Worm (Caenorhabditis elegans): ENCODE data around the gene F14F9.6.

F14F9.6 gene

DNA sequence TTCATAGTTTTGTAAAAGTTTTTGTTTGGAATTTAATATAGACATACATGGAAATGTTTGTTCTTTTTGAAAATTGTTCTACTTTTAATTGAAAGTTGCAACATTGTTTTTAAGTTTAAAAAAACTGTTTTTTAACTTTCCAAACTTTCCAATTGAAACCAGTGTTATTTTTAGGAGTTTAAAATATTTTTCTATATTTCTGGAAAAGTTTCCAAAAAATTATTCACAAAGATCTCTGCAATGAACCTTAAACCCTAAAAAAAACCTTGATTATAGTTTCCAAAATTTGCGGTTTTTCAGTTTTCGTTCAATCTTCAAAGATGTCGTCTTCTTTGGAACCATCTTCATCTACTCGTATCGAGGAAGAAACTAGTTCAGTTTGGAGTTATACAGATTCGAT is 13.9 kb downstream of the F14F9.6 start, which contains the start of gene F14F9.4:
TSS of gene F14F9.4 (plus strand) at position 301 of the 400 bp plus-strand sequence.
- TF ChIP-seq nhr-11 (tag; optimal IDR thresholded peaks at IDR 0.05) (no peak), zag-1 (tag; optimal IDR thresholded peaks at IDR 0.05) (no peak), skn-1 (tag; optimal IDR thresholded peaks at IDR 0.05) (no peak), lin-38 (GFP tag; IDR thresholded peaks at IDR 0.05) (no peak), snpc-1.2 (GFP tag; IDR thresholded peaks at IDR 0.05) (no peak), spr-1 (tag; optimal IDR thresholded peaks at IDR 0.05) (no peak), hmg-1.1 (GFP tag; IDR thresholded peaks at IDR 0.05) (no peak), F49E8.2 (tag; optimal IDR thresholded peaks at IDR 0.05; ENCODE audit: borderline replicate concordance) (no peak), mdt-29 (GFP tag; IDR thresholded peaks at IDR 0.05) (no peak), daf-16 (GFP tag; optimal IDR thresholded peaks at IDR 0.05) (no peak), daf-16 (tag; optimal IDR thresholded peaks at IDR 0.05) (no peak), ceh-62 (tag; optimal IDR thresholded peaks at IDR 0.05) (no peak), F26F4.8 (GFP tag; conservative IDR thresholded peaks at IDR 0.05) (no peak), lim-7 (GFP tag; IDR thresholded peaks at IDR 0.05) (no peak), mep-1 (tag; optimal IDR thresholded peaks at IDR 0.05) (no peak), Y105C5A.15 (GFP tag; IDR thresholded peaks at IDR 0.05) (no peak), nhr-41 (GFP tag; IDR thresholded peaks at IDR 0.05) (no peak)

DNA sequence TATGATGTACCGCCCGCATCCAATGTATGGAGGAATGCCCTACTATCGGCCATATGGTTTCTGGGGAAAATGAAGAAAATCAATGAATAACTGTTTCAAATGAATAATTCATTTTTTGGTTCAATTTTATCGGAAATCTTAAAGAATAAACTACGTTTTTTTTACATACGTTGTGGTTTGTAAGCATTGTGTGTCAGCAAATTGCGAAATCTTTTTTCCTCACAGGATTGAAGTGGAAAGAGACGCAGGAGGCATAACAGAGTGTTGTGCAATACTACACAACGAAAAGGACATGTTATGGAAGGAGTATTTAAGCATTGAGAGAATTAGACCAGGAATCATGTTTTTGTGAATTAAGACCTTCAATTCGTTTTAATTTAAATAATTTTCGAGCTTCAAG is 14.9 kb downstream of the F14F9.6 start:
- TF ChIP-seq hlh-30 (tag; optimal IDR thresholded peaks at IDR 0.05; ENCODE audit: insufficient read depth) (peak; percentile 40), php-3 (GFP tag; IDR thresholded peaks at IDR 0.05) (no peak), ceh-44 (GFP tag; IDR thresholded peaks at IDR 0.05) (no peak), spr-3 (GFP tag; optimal IDR thresholded peaks at IDR 0.05) (no peak), nhr-28 (tag; optimal IDR thresholded peaks at IDR 0.05) (peak; percentile 83), attf-4 (tag; optimal IDR thresholded peaks at IDR 0.05) (no peak), duxl-1 (tag; optimal IDR thresholded peaks at IDR 0.05; ENCODE audit: poor library complexity) (no peak), lin-15B (tag; optimal IDR thresholded peaks at IDR 0.05) (no peak), pqm-1 (tag; optimal IDR thresholded peaks at IDR 0.05) (no peak), zip-2 (tag; optimal IDR thresholded peaks at IDR 0.05) (peak; percentile 99), ztf-11 (tag; optimal IDR thresholded peaks at IDR 0.05) (no peak), aly-2 (tag; optimal IDR thresholded peaks at IDR 0.05) (no peak), Y105C5A.15 (GFP tag; IDR thresholded peaks at IDR 0.05) (no peak), ces-1 (GFP tag; optimal IDR thresholded peaks at IDR 0.05) (no peak), daf-8 (GFP tag; IDR thresholded peaks at IDR 0.05) (no peak), lim-7 (GFP tag; IDR thresholded peaks at IDR 0.05) (no peak), gei-8 (GFP tag; optimal IDR thresholded peaks at IDR 0.05) (no peak), zip-11 (GFP tag; IDR thresholded peaks at IDR 0.05) (no peak), dpl-1 (GFP tag; optimal IDR thresholded peaks at IDR 0.05) (peak; percentile 20), aha-1 (tag) (peak; percentile 70), unc-62 (GFP tag; optimal IDR thresholded peaks at IDR 0.05 in 1 of 2) (peak in 1 of 2 experiments; percentile 85), unc-62 (tag; optimal IDR thresholded peaks at IDR 0.05) (no peak), F26F4.8 (GFP tag; conservative IDR thresholded peaks at IDR 0.05) (no peak), F49E8.2 (tag; optimal IDR thresholded peaks at IDR 0.05; ENCODE audit: borderline replicate concordance) (no peak), set-16 (GFP tag; IDR thresholded peaks at IDR 0.05) (no peak), tra-1 (GFP tag; IDR thresholded peaks at IDR 0.05) (no peak), ctbp-1 (GFP tag; IDR thresholded peaks at IDR 0.05) (no peak), vab-7 (GFP tag; IDR thresholded peaks at IDR 0.05) (no peak), snpc-4 (tag; optimal IDR thresholded peaks at IDR 0.05) (no peak), ztf-7 (tag; optimal IDR thresholded peaks at IDR 0.05) (peak; percentile 64), ceh-62 (tag; optimal IDR thresholded peaks at IDR 0.05) (no peak), mdl-1 (tag; optimal IDR thresholded peaks at IDR 0.05) (no peak), skn-1 (tag; optimal IDR thresholded peaks at IDR 0.05) (no peak), madf-5 (GFP tag; IDR thresholded peaks at IDR 0.05) (no peak), nhr-102 (tag; optimal IDR thresholded peaks at IDR 0.05) (no peak), dmd-9 (GFP tag; IDR thresholded peaks at IDR 0.05) (no peak), nhr-48 (tag; optimal IDR thresholded peaks at IDR 0.05) (no peak), nhr-77 (tag; optimal IDR thresholded peaks at IDR 0.05) (peak; percentile 8), hif-1 (tag; optimal IDR thresholded peaks at IDR 0.05) (peak in 1 of 2 experiments; percentile 46), daf-16 (GFP tag; optimal IDR thresholded peaks at IDR 0.05) (no peak), daf-16 (tag; optimal IDR thresholded peaks at IDR 0.05) (no peak), nhr-6 (tag; optimal IDR thresholded peaks at IDR 0.05) (peak; percentile 57)

Data from whole organism, L4 larva.